Fruit fly (Drosophila melanogaster) whole organism, wandering third instar larva: ENCODE measurements around the gene Arpc2.

ENCODE experiments used
- Dfd ChIP-seq: fragments of >200 bp; optimal IDR thresholded peaks from 2 replicates; lab custom pipeline; 2017; ENCODE audit warnings: missing biosample characterization, missing genetic modification characterization
- Dif ChIP-seq: fragments of 200-275, 200-300 bp; sonication (Bioruptor generic); optimal IDR thresholded peaks from 2 replicates; lab custom pipeline; 2018; ENCODE audit warnings: missing biosample characterization, missing genetic modification characterization; ENCODE audit not compliant: partially characterized antibody
- br ChIP-seq: fragments of 200-800 bp; sonication (Bioruptor generic); optimal IDR thresholded peaks from 2 replicates; lab custom pipeline; 2016; ENCODE audit warnings: missing biosample characterization, missing genetic modification characterization
- fru ChIP-seq: fragments of 200-800 bp; sonication (Bioruptor generic); optimal IDR thresholded peaks from 3 replicates; lab custom pipeline; 2016; ENCODE audit warnings: missing biosample characterization, mild to moderate bottlenecking, missing genetic modification characterization
- jim ChIP-seq: fragments of 175-275, 200-325 bp; sonication (Bioruptor generic); optimal IDR thresholded peaks from 2 replicates; lab custom pipeline; 2016; ENCODE audit warnings: missing biosample characterization, mild to moderate bottlenecking, missing genetic modification characterization
- pan ChIP-seq: fragments of >200 bp; optimal IDR thresholded peaks from 2 replicates; lab custom pipeline; 2017
- rgr ChIP-seq: fragments of 200-800 bp; sonication (Bioruptor generic); optimal IDR thresholded peaks from 3 replicates; lab custom pipeline; 2016; ENCODE audit warnings: missing biosample characterization, mild to moderate bottlenecking, missing genetic modification characterization

dm6 chr2L:20400875-20401274, 16.0 kb upstream of the Arpc2 start:
- TF ChIP-seq br (GFP tag; lab: Kevin White, UChicago) (no peak), pan (lab: Kevin White, UChicago) (no peak), rgr (no peak), Dfd (GFP tag; lab: Kevin White, UChicago) (no peak), Dif (GFP tag; lab: Kevin White, UChicago) (no peak), fru (GFP tag; lab: Kevin White, UChicago) (peak; percentile 7), jim (no peak)
